Fruit fly (Drosophila melanogaster): ENCODE measurements around the gene CG16800.
A peak's percentile ranks its signal among the peaks of the same experiment; 100 is the strongest.

Gene CG16800

dm6 chr2L:13004059-13004870 is 37.9 kb downstream of the CG16800 start, which contains the start of the genes Vha68-1 and mTor (continued):
- peak; percentile 47 for TF ChIP-seq CG33557 (GFP tag; optimal IDR thresholded peaks at IDR 0.05)
- no peak for TF ChIP-seq CG8478 (optimal IDR thresholded peaks at IDR 0.05)
- peak; percentile 56 for TF ChIP-seq CG8089 (GFP tag; optimal IDR thresholded peaks at IDR 0.05)
- TF ChIP-seq Eip74EF (GFP tag; optimal IDR thresholded peaks at IDR 0.05), result no peak
- peak; percentile 75 for TF ChIP-seq Xrp1 (GFP tag; IDR thresholded peaks at IDR 0.05)
- peak; percentile 78 for TF ChIP-seq CG18599 (GFP tag; optimal IDR thresholded peaks at IDR 0.05)
- TF ChIP-seq Hsf (GFP tag; optimal IDR thresholded peaks at IDR 0.05), result peak; percentile 80
- no peak for TF ChIP-seq dimm (GFP tag; IDR thresholded peaks at IDR 0.05)
- TF ChIP-seq Trl (optimal IDR thresholded peaks at IDR 0.05), result no peak
- peak; percentile 82 for TF ChIP-seq Trl (GFP tag; optimal IDR thresholded peaks at IDR 0.05)
- TF ChIP-seq Taf1 (GFP tag; IDR thresholded peaks at IDR 0.05), result peak; percentile 58; the same call in 1 of the 2 replicates
- TF ChIP-seq CG17802 (tag; optimal IDR thresholded peaks at IDR 0.05), result peak; percentile 89
- TF ChIP-seq Hey (tag; optimal IDR thresholded peaks at IDR 0.05), result no peak
- TF ChIP-seq CG34376 (GFP tag; optimal IDR thresholded peaks at IDR 0.05), result no peak
- TF ChIP-seq peb (GFP tag; IDR thresholded peaks at IDR 0.05), result peak; percentile 65
- no peak for TF ChIP-seq CG13123 (GFP tag; optimal IDR thresholded peaks at IDR 0.05)
- TF ChIP-seq inv (GFP tag; IDR thresholded peaks at IDR 0.05; ENCODE audit: partially characterized antibody), result peak; percentile 82
- TF ChIP-seq kah (GFP tag; optimal IDR thresholded peaks at IDR 0.05), result no peak
- TF ChIP-seq CG5953 (GFP tag; IDR thresholded peaks at IDR 0.05), result no peak
- TF ChIP-seq CG15073 (GFP tag; optimal IDR thresholded peaks at IDR 0.05), result no peak
- no peak for TF ChIP-seq Kr (GFP tag; optimal IDR thresholded peaks at IDR 0.05)
- TF ChIP-seq CG14710 (tag; optimal IDR thresholded peaks at IDR 0.05), result peak; percentile 88
- peak; percentile 67; the same call in 1 of the 3 replicates for TF ChIP-seq Mrtf (GFP tag; IDR thresholded peaks at IDR 0.05)
- TF ChIP-seq ind (GFP tag; optimal IDR thresholded peaks at IDR 0.05), result peak; percentile 84
- peak; percentile 70 for TF ChIP-seq hbn (GFP tag; IDR thresholded peaks at IDR 0.05; ENCODE audit: partially characterized antibody)
- no peak for TF ChIP-seq NC2α (GFP tag; optimal IDR thresholded peaks at IDR 0.05)
- TF ChIP-seq CG16779 (GFP tag; IDR thresholded peaks at IDR 0.05), result no peak
- TF ChIP-seq Antp (GFP tag; optimal IDR thresholded peaks at IDR 0.05), result peak; percentile 70
- peak; percentile 82 for TF ChIP-seq CG12659 (GFP tag; optimal IDR thresholded peaks at IDR 0.05)
- peak; percentile 71 for TF ChIP-seq Dbx (GFP tag; IDR thresholded peaks at IDR 0.05)
- peak; percentile 68 for TF ChIP-seq trem (tag; optimal IDR thresholded peaks at IDR 0.05)
- TF ChIP-seq Hmx (GFP tag; optimal IDR thresholded peaks at IDR 0.05), result no peak
- peak; percentile 45 for TF ChIP-seq CG4328 (GFP tag; optimal IDR thresholded peaks at IDR 0.05)
- peak; percentile 63; the same call in 1 of the 2 replicates for TF ChIP-seq CG8765 (GFP tag; IDR thresholded peaks at IDR 0.05)
- peak; percentile 49; the same call in 1 of the 3 replicates for TF ChIP-seq gce (GFP tag; IDR thresholded peaks at IDR 0.05)
- peak; percentile 84 for TF ChIP-seq HLH4C (GFP tag; IDR thresholded peaks at IDR 0.05; ENCODE audit: partially characterized antibody)
- peak; percentile 75 for TF ChIP-seq CG1024 (GFP tag; IDR thresholded peaks at IDR 0.05)
- TF ChIP-seq CG34422 (GFP tag; IDR thresholded peaks at IDR 0.05), result peak; percentile 74; the same call in 2 of the 3 replicates
- TF ChIP-seq ewg (GFP tag; optimal IDR thresholded peaks at IDR 0.05), result no peak
- TF ChIP-seq Dll (GFP tag; IDR thresholded peaks at IDR 0.05; ENCODE audit: partially characterized antibody), result peak; percentile 87
- TF ChIP-seq H15 (GFP tag; IDR thresholded peaks at IDR 0.05), result peak; percentile 73; the same call in 2 of the 3 replicates
- no peak for TF ChIP-seq CG4360 (GFP tag; IDR thresholded peaks at IDR 0.05)
- TF ChIP-seq CG2199 (GFP tag; IDR thresholded peaks at IDR 0.05), result no peak
- TF ChIP-seq ac (GFP tag; optimal IDR thresholded peaks at IDR 0.05), result no peak
- no peak for TF ChIP-seq D19A (tag; optimal IDR thresholded peaks at IDR 0.05)
- no peak for TF ChIP-seq CG18262 (tag; optimal IDR thresholded peaks at IDR 0.05)
- TF ChIP-seq CG6765 (GFP tag; optimal IDR thresholded peaks at IDR 0.05), result peak; percentile 50
- peak; percentile 78 for TF ChIP-seq CG13287 (GFP tag; IDR thresholded peaks at IDR 0.05; ENCODE audit: partially characterized antibody)
- no peak for TF ChIP-seq CG10321 (GFP tag; IDR thresholded peaks at IDR 0.05)
- peak; percentile 84 for TF ChIP-seq sob (GFP tag; IDR thresholded peaks at IDR 0.05)
